Worm (Caenorhabditis elegans) whole organism, L4 larva: Measurements from ENCODE around the gene daf-12.

Source experiments
- F44E2.7 ChIP-seq: fragments of 200-800 bp; sonication (Bioruptor generic); IDR thresholded peaks from 2 replicates; pipeline ENCODE4 v2.1.2; 2022; ENCODE audit warnings: missing genetic modification characterization, missing compliant biosample characterization
- Y5F2A.4 ChIP-seq: fragments of 200-800 bp; sonication (Bioruptor generic); optimal IDR thresholded peaks from 2 replicates; lab custom pipeline; 2018; ENCODE audit warnings: mild to moderate bottlenecking, missing genetic modification characterization, missing compliant biosample characterization
- Y75B8A.6 ChIP-seq: fragments of 200-800 bp; sonication (Bioruptor generic); IDR thresholded peaks from 2 replicates; pipeline ENCODE4 v1.3.6; 2022; ENCODE audit warnings: missing genetic modification reagents, missing genetic modification characterization, missing compliant biosample characterization
- ZK337.2 ChIP-seq: fragments of 200-800 bp; sonication (Bioruptor generic); IDR thresholded peaks from 2 replicates; pipeline ENCODE4 v1.3.6; 2022; ENCODE audit warnings: missing genetic modification reagents, missing genetic modification characterization, missing compliant biosample characterization
- aly-2 ChIP-seq: sonication (generic microtip); optimal IDR thresholded peaks from 2 replicates; lab custom pipeline; 2018; ENCODE audit warnings: missing biosample characterization, missing genetic modification characterization
- ama-1 ChIP-seq: fragments of 150-350 bp; optimal IDR thresholded peaks from 2 replicates; lab custom pipeline; 2014; ENCODE audit warnings: inconsistent platforms, mixed read lengths
- attf-4 ChIP-seq: sonication (generic microtip); optimal IDR thresholded peaks from 3 replicates; lab custom pipeline; 2017; ENCODE audit warnings: missing biosample characterization, missing genetic modification characterization
- ceh-32 ChIP-seq: sonication (generic microtip); optimal IDR thresholded peaks from 2 replicates; lab custom pipeline; 2016; ENCODE audit warnings: mild to moderate bottlenecking, missing genetic modification characterization, missing compliant biosample characterization; ENCODE audit not compliant: poor library complexity
- ceh-44 ChIP-seq: fragments of 200-800 bp; sonication (Bioruptor generic); IDR thresholded peaks from 2 replicates; pipeline ENCODE4 v1.3.6; 2022; ENCODE audit warnings: missing genetic modification reagents, missing genetic modification characterization, missing compliant biosample characterization
- ces-1 ChIP-seq: fragments of 150-350 bp; sonication (generic microtip); optimal IDR thresholded peaks from 4 replicates; lab custom pipeline; 2014; ENCODE audit warnings: missing biosample characterization, missing genetic modification reagents, missing genetic modification characterization
- daf-8 ChIP-seq: fragments of 200-800 bp; sonication (Bioruptor generic); IDR thresholded peaks from 2 replicates; pipeline ENCODE4 v1.3.6; 2022; ENCODE audit warnings: missing genetic modification characterization, missing compliant biosample characterization
- dve-1 ChIP-seq: sonication (generic microtip); optimal IDR thresholded peaks from 2 replicates; lab custom pipeline; 2017; ENCODE audit warnings: antibody characterized with exemption, mild to moderate bottlenecking, missing genetic modification characterization, missing compliant biosample characterization; ENCODE audit not compliant: insufficient read depth
- egl-43 ChIP-seq: fragments of 200-800 bp; sonication (Bioruptor generic); IDR thresholded peaks from 2 replicates; pipeline ENCODE4 v1.3.6; 2022; ENCODE audit warnings: missing genetic modification reagents, missing genetic modification characterization, missing compliant biosample characterization
- fos-1 ChIP-seq: fragments of 150-350 bp; optimal IDR thresholded peaks from 2 replicates; lab custom pipeline; 2014; ENCODE audit warnings: missing biosample characterization, missing genetic modification characterization
- gei-8 ChIP-seq: fragments of 200-800 bp; sonication (Bioruptor generic); optimal IDR thresholded peaks from 2 replicates; lab custom pipeline; 2018; ENCODE audit warnings: mild to moderate bottlenecking, missing genetic modification characterization, missing compliant biosample characterization
- hif-1 ChIP-seq, 2 experiments: sonication (generic microtip); optimal IDR thresholded peaks; 2 replicates each; lab custom pipeline; 2016 to 2017; ENCODE audit warnings: missing compliant biosample characterization in 2 of 2, missing genetic modification characterization in 2 of 2, missing genetic modification reagents in 2 of 2, missing genotype in 2 of 2, mild to moderate bottlenecking in 1 of 2
- hlh-11 ChIP-seq: fragments of 200-800 bp; sonication (Bioruptor generic); optimal IDR thresholded peaks from 2 replicates; lab custom pipeline; 2018; ENCODE audit warnings: mild to moderate bottlenecking, missing genetic modification characterization, missing compliant biosample characterization
- hlh-30 ChIP-seq: sonication (generic microtip); optimal IDR thresholded peaks from 2 replicates; lab custom pipeline; 2017; ENCODE audit warnings: antibody characterized with exemption, mild to moderate bottlenecking, missing genetic modification characterization, missing compliant biosample characterization; ENCODE audit not compliant: insufficient read depth
- jun-1 ChIP-seq: fragments of 150-350 bp; optimal IDR thresholded peaks from 2 replicates; lab custom pipeline; 2014; ENCODE audit warnings: missing biosample characterization, missing genetic modification reagents, missing genetic modification characterization
- lin-1 ChIP-seq: fragments of 200-800 bp; sonication (Bioruptor generic); IDR thresholded peaks from 2 replicates; pipeline ENCODE4 v1.3.6; 2022; ENCODE audit warnings: missing genetic modification reagents, missing genetic modification characterization, missing compliant biosample characterization
- lin-13 ChIP-seq: fragments of 150-350 bp; optimal IDR thresholded peaks from 2 replicates; lab custom pipeline; 2014; ENCODE audit warnings: missing biosample characterization, missing genetic modification reagents, missing genetic modification characterization
- lin-15B ChIP-seq: fragments of 150-350 bp; sonication (generic microtip); optimal IDR thresholded peaks from 3 replicates; lab custom pipeline; 2014; ENCODE audit warnings: missing biosample characterization, missing genetic modification characterization
- lin-29 ChIP-seq: fragments of 200-800 bp; sonication (Bioruptor generic); IDR thresholded peaks from 2 replicates; pipeline ENCODE4 v1.3.6; 2022; ENCODE audit warnings: missing genetic modification reagents, missing genetic modification characterization, missing compliant biosample characterization
- lin-39 ChIP-seq: fragments of 150-350 bp; optimal IDR thresholded peaks from 2 replicates; lab custom pipeline; 2014; ENCODE audit warnings: missing biosample characterization, missing genetic modification reagents, missing genetic modification characterization
- lsy-2 ChIP-seq, 2 experiments: fragments of 150-350 bp in 1 of 2; sonication (generic microtip) in 1 of 2; optimal IDR thresholded peaks; 2 replicates each; lab custom pipeline; 2014 to 2017; ENCODE audit warnings: missing biosample characterization in 2 of 2, missing genetic modification characterization in 2 of 2
- mdt-29 ChIP-seq: fragments of 200-800 bp; sonication (Bioruptor generic); IDR thresholded peaks from 2 replicates; pipeline ENCODE4 v1.3.6; 2022; ENCODE audit warnings: missing genetic modification reagents, missing genetic modification characterization, missing compliant biosample characterization
- mes-2 ChIP-seq: sonication (generic microtip); optimal IDR thresholded peaks from 2 replicates; lab custom pipeline; 2016; ENCODE audit warnings: missing genotype, mild to moderate bottlenecking, missing genetic modification characterization, missing compliant biosample characterization; ENCODE audit not compliant: poor library complexity, severe bottlenecking
- mxl-3 ChIP-seq: fragments of 200-800 bp; sonication (Bioruptor generic); optimal IDR thresholded peaks from 2 replicates; lab custom pipeline; 2018; ENCODE audit warnings: mild to moderate bottlenecking, missing genetic modification characterization, missing compliant biosample characterization
- nhr-102 ChIP-seq: sonication (generic microtip); optimal IDR thresholded peaks from 2 replicates; lab custom pipeline; 2016; ENCODE audit warnings: mild to moderate bottlenecking, missing genetic modification characterization, moderate library complexity, missing compliant biosample characterization
- nhr-11 ChIP-seq: fragments of 150-350 bp; optimal IDR thresholded peaks from 2 replicates; lab custom pipeline; 2014; ENCODE audit warnings: missing biosample characterization, missing genetic modification characterization
- nhr-111 ChIP-seq: fragments of 200-800 bp; sonication (Bioruptor generic); optimal IDR thresholded peaks from 2 replicates; lab custom pipeline; 2018; ENCODE audit warnings: mild to moderate bottlenecking, missing genetic modification characterization, missing compliant biosample characterization
- nhr-237 ChIP-seq: sonication (generic microtip); optimal IDR thresholded peaks from 2 replicates; lab custom pipeline; 2017; ENCODE audit warnings: missing biosample characterization, missing genetic modification characterization
- nhr-25 ChIP-seq: sonication (generic microtip); optimal IDR thresholded peaks from 2 replicates; lab custom pipeline; 2017; ENCODE audit warnings: missing genetic modification characterization, mild to moderate bottlenecking, missing compliant biosample characterization, antibody characterized with exemption, moderate library complexity, borderline replicate concordance; ENCODE audit not compliant: insufficient read depth
- nhr-28 ChIP-seq: fragments of 150-350 bp; optimal IDR thresholded peaks from 2 replicates; lab custom pipeline; 2014; ENCODE audit warnings: missing biosample characterization, missing genetic modification characterization
- nhr-6 ChIP-seq: fragments of 150-350 bp; optimal IDR thresholded peaks from 2 replicates; lab custom pipeline; 2014; ENCODE audit warnings: missing biosample characterization, missing genetic modification characterization
- nhr-76 ChIP-seq: fragments of 150-350 bp; optimal IDR thresholded peaks from 2 replicates; lab custom pipeline; 2014; ENCODE audit warnings: missing biosample characterization, missing genetic modification characterization
- saeg-2 ChIP-seq: fragments of 200-800 bp; sonication (Bioruptor generic); IDR thresholded peaks from 2 replicates; pipeline ENCODE4 v1.3.6; 2022; ENCODE audit warnings: missing genetic modification reagents, missing genetic modification characterization, missing compliant biosample characterization
- unc-39 ChIP-seq: sonication (generic microtip); optimal IDR thresholded peaks from 2 replicates; lab custom pipeline; 2017; ENCODE audit warnings: missing biosample characterization, missing genetic modification characterization
- unc-62 ChIP-seq, 3 experiments: fragments of 150-350 bp in 1 of 3; sonication (generic microtip); optimal IDR thresholded peaks in 2 of 3; peaks in 1 of 3; 1 replicate in 1 of 3; 2 replicates in 2 of 3; lab custom pipeline; 2014 to 2017; ENCODE audit warnings: missing biosample characterization in 3 of 3, missing genetic modification characterization in 3 of 3, missing genetic modification reagents in 3 of 3, missing genotype in 1 of 3
- vab-7 ChIP-seq: fragments of 200-800 bp; sonication (Bioruptor generic); IDR thresholded peaks from 2 replicates; pipeline ENCODE4 v1.3.6; 2022; ENCODE audit warnings: missing genetic modification reagents, missing genetic modification characterization, missing compliant biosample characterization
- zfp-2 ChIP-seq: sonication (generic microtip); optimal IDR thresholded peaks from 2 replicates; lab custom pipeline; 2016; ENCODE audit warnings: mild to moderate bottlenecking, missing genetic modification characterization, missing compliant biosample characterization
- zfp-3 ChIP-seq: fragments of 200-800 bp; sonication (Bioruptor generic); conservative IDR thresholded peaks from 2 replicates; pipeline ENCODE4 v1.3.6; 2022; ENCODE audit warnings: missing genetic modification reagents, missing genetic modification characterization, missing compliant biosample characterization
- zip-11 ChIP-seq: fragments of 200-800 bp; sonication (Bioruptor generic); IDR thresholded peaks from 2 replicates; pipeline ENCODE4 v1.3.6; 2022; ENCODE audit warnings: missing genetic modification characterization, missing compliant biosample characterization
- zip-2 ChIP-seq: fragments of 150-350 bp; optimal IDR thresholded peaks from 2 replicates; lab custom pipeline; 2014; ENCODE audit warnings: missing biosample characterization, missing genetic modification characterization
- ztf-11 ChIP-seq: fragments of 150-350 bp; optimal IDR thresholded peaks from 2 replicates; lab custom pipeline; 2014; ENCODE audit warnings: missing biosample characterization, missing genetic modification characterization

daf-12 gene

DNA sequence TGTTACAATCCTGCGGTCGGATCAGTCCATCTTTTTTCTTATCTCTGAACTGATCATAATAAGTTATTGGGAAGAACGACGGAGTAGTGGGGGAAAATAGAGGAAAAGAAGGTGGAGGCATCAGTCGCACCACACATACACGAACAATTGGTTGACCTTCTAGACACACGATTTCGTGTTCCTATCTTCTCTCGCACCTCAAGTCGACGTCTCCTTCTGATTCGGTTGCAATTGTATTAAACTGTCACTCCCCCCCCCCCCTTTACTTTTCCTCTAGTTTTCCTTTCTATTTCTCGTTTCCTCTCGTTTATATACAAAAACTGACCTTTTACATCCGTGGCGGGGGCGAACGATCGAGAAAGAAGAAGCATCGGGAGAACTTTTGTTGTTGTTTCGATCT lies 55.5 kb downstream of the daf-12 start (continued):
- TF ChIP-seq hif-1 (tag; optimal IDR thresholded peaks at IDR 0.05; lab: Kevin White, UChicago) (peak in 1 of 2 experiments; percentile 2), ama-1 (lab: Kevin White, UChicago) (peak; percentile 11), zip-2 (no peak), lin-29 (GFP tag; lab: Robert Waterston, UW) (no peak), fos-1 (tag; lab: Kevin White, UChicago) (no peak), ces-1 (no peak)
- TF ChIP-seq, all 104 proteins: peak for 7

- TF ChIP-seq attf-4 (tag; lab: Kevin White, UChicago) (no peak), unc-62 (GFP tag; optimal IDR thresholded peaks at IDR 0.05 in 1 of 2; lab: Kevin White, UChicago) (peak in 1 of 2 experiments; percentile 43), unc-62 (tag; optimal IDR thresholded peaks at IDR 0.05; lab: Kevin White, UChicago) (no peak)
- TF ChIP-seq, all 104 proteins: peak for 1
Measured at ce11 chrX:10691643-10692042, 55.9 kb downstream of the daf-12 start, which contains the start of gene yap-1. yap-1 (plus strand) TSS chrX:10691943.

DNA sequence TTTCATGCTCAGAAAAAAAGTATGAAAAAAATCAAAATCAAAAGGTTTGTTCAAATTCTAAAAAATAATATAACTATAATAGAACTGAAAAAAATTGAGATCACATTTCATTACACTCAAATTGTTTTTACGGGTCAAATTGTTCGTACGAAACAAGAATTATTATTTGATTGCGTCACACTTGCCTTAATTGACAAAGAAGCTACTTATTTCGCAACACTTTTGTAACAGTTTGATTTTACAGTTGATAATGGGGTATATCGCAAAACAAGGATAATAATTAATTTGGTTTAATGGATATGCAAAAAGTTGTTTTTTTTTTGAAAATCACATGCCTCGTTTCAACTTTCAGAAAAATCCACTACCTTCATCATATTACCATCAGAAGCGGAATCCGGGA lies 56.3 kb downstream of the daf-12 start:
- TF ChIP-seq zfp-3 (no peak), mxl-3 (GFP tag; lab: Kevin White, UChicago) (no peak), nhr-111 (GFP tag; lab: Kevin White, UChicago) (no peak), nhr-76 (tag; lab: Kevin White, UChicago) (no peak), jun-1 (tag; lab: Kevin White, UChicago) (no peak), nhr-11 (tag; lab: Kevin White, UChicago) (no peak), lin-15B (no peak), mdt-29 (no peak), nhr-102 (tag; lab: Kevin White, UChicago) (no peak), aly-2 (no peak)
- TF ChIP-seq, all 104 proteins: peak for 0

DNA sequence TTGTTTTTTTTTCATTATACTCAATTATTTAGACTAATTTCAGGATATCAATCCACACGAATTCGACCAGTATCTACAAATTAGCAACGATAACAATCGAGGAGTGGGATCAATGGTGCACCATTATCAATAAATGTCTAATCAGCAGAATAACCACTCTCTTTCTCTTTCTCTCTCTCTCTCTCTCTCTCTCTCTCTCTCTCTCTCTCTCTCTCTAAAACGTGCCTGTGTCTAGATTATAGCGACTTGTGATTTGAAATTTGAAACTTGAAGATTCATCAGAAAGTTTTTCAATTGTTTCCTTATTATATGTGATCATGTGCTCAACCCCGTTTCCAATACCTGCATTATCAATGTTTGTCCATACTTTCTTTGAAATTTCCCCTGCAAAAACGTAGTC lies 58.5 kb downstream of the daf-12 start:
- TF ChIP-seq hif-1 (tag; optimal IDR thresholded peaks at IDR 0.05; lab: Kevin White, UChicago) = no peak
- peak; percentile 43 for TF ChIP-seq hlh-30 (tag; lab: Kevin White, UChicago)
- peak; percentile 40 for TF ChIP-seq hlh-11
- TF ChIP-seq nhr-6 (tag; lab: Kevin White, UChicago) = no peak
- no peak for TF ChIP-seq jun-1 (tag; lab: Kevin White, UChicago)
- TF ChIP-seq ceh-44 (GFP tag; lab: Robert Waterston, UW) = no peak
- TF ChIP-seq lsy-2 (tag; optimal IDR thresholded peaks at IDR 0.05; lab: Kevin White, UChicago) = no peak
- no peak for TF ChIP-seq egl-43 (GFP tag; lab: Robert Waterston, UW)
- no peak for TF ChIP-seq attf-4 (tag; lab: Kevin White, UChicago)
- TF ChIP-seq Y75B8A.6 (GFP tag; lab: Robert Waterston, UW) = no peak
- TF ChIP-seq lin-13 = no peak
- 0 out of 2 replicates have a peak, but pooled peaks have one; percentile 21 for TF ChIP-seq lin-1 (GFP tag; lab: Robert Waterston, UW)
- no peak for TF ChIP-seq Y5F2A.4 (GFP tag; lab: Kevin White, UChicago)
- TF ChIP-seq F44E2.7 (GFP tag; lab: Robert Waterston, UW) = no peak
- no peak for TF ChIP-seq vab-7 (GFP tag; lab: Robert Waterston, UW)
- TF ChIP-seq daf-8 (GFP tag; lab: Robert Waterston, UW) = no peak
- peak; percentile 68 for TF ChIP-seq dve-1 (tag; lab: Kevin White, UChicago)
- no peak for TF ChIP-seq zip-11 (GFP tag; lab: Robert Waterston, UW)
- no peak for TF ChIP-seq ztf-11
- TF ChIP-seq nhr-28 = peak; percentile 55
- no peak for TF ChIP-seq zfp-2 (tag; lab: Kevin White, UChicago)
- no peak for TF ChIP-seq ZK337.2 (GFP tag; lab: Robert Waterston, UW)
- TF ChIP-seq saeg-2 (GFP tag; lab: Robert Waterston, UW) = no peak
- no peak for TF ChIP-seq ceh-32 (tag; lab: Kevin White, UChicago)
- no peak for TF ChIP-seq gei-8
- no peak for TF ChIP-seq nhr-76 (tag; lab: Kevin White, UChicago)
- TF ChIP-seq nhr-25 (tag; lab: Kevin White, UChicago) = no peak
- no peak for TF ChIP-seq mdt-29
- no peak for TF ChIP-seq unc-39 (tag; lab: Kevin White, UChicago)
- TF ChIP-seq mes-2 = no peak
- TF ChIP-seq nhr-237 (tag; lab: Kevin White, UChicago) = no peak
- no peak for TF ChIP-seq lin-39 (tag; lab: Kevin White, UChicago)
